ENCODE assay signal across 5 fruit fly cellular contexts in the genomic region with DNA sequence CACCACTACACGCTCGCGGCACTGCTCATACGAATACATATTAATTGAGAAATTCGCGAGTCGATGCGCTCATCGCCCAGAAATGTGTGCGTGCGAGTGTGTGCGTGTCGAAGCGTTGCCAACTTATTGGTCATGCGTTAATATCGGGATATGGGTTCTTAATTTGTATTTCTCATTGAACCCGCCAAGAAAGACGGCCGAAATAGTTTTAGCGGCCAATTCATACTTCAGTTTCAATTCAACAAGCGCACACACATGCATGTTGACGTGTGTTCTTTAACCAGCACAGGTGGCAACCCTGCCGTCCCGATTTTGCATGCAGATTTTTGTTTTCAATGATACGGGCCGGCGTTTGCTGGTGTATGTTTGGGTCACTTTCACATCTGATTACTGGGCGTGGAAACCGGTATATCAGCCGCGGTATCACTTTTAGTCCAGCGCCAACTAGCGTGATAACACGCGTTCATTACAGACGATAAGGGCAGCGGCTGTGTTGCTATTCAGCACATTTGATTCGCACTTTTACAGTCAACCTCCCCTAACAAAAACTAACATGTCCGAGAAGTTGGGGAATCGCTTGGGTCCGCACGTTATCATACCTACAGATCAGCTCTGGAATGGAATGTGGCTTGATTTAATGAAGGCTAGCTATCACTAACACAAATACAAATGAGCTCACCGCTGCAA.
TF ChIP-seq lines count a peak whose summit lies in the region.

No protein-coding gene starts in this region.

- no peak for TF ChIP-seq CTCF in whole organism, embryonic (GFP tag; optimal IDR thresholded peaks at IDR 0.05; lab: Kevin White, UChicago)

TF ChIP-seq in whole organism, adult, 20 proteins besides CTCF, POLR2A, EP300 and RAD21:
- no peak for TF ChIP-seq CG5204 (GFP tag; optimal IDR thresholded peaks at IDR 0.05; lab: Kevin White, UChicago)
- peak; percentile 75 for TF ChIP-seq cic (GFP tag; optimal IDR thresholded peaks at IDR 0.05; lab: Kevin White, UChicago)
- peak; percentile 85 for TF ChIP-seq Mnt (GFP tag; optimal IDR thresholded peaks at IDR 0.05; lab: Kevin White, UChicago)
- peak; percentile 22 for TF ChIP-seq bab1 (GFP tag; optimal IDR thresholded peaks at IDR 0.05; lab: Kevin White, UChicago)
- no peak for TF ChIP-seq CG11617 (GFP tag; optimal IDR thresholded peaks at IDR 0.05; lab: Kevin White, UChicago)
- TF ChIP-seq CG33017 (tag; optimal IDR thresholded peaks at IDR 0.05; lab: Kevin White, UChicago): peak; percentile 33
- TF ChIP-seq CG14711 (tag; optimal IDR thresholded peaks at IDR 0.05; lab: Kevin White, UChicago): peak; percentile 91
- TF ChIP-seq CG12768 (GFP tag; optimal IDR thresholded peaks at IDR 0.05; lab: Kevin White, UChicago): peak; percentile 42
- TF ChIP-seq tj (GFP tag; optimal IDR thresholded peaks at IDR 0.05; lab: Kevin White, UChicago): peak; percentile 58
- peak; percentile 27 for TF ChIP-seq toe (GFP tag; optimal IDR thresholded peaks at IDR 0.05; lab: Kevin White, UChicago)
TF ChIP-seq in whole organism, adult: peak in this region for 8.

TF ChIP-seq in whole organism, embryonic, 481 proteins besides CTCF, POLR2A, EP300 and RAD21 (continues in another document):
- TF ChIP-seq crol (GFP tag; IDR thresholded peaks at IDR 0.05; lab: Robert Waterston, UW) (no peak; the same call in 1 of the 2 replicates), ftz-f1 (GFP tag; optimal IDR thresholded peaks at IDR 0.05; lab: Kevin White, UChicago) (no peak), CG18599 (GFP tag; optimal IDR thresholded peaks at IDR 0.05; lab: Kevin White, UChicago) (no peak), Ravus (GFP tag; IDR thresholded peaks at IDR 0.05; lab: Robert Waterston, UW) (no peak), NC2β (GFP tag; optimal IDR thresholded peaks at IDR 0.05; lab: Kevin White, UChicago) (no peak), zen2 (GFP tag; IDR thresholded peaks at IDR 0.05; lab: Robert Waterston, UW; ENCODE audit: partially characterized antibody) (peak; percentile 45; the same call in 1 of the 3 replicates), Pdp1 (GFP tag; optimal IDR thresholded peaks at IDR 0.05; lab: Kevin White, UChicago) (no peak), pum (GFP tag; optimal IDR thresholded peaks at IDR 0.05; lab: Kevin White, UChicago) (no peak), CG3407 (GFP tag; optimal IDR thresholded peaks at IDR 0.05; lab: Kevin White, UChicago) (no peak), ara (GFP tag; IDR thresholded peaks at IDR 0.05; lab: Robert Waterston, UW) (no peak), tgo (GFP tag; IDR thresholded peaks at IDR 0.05; lab: Robert Waterston, UW) (no peak; the same call in 2 of the 3 replicates), CG2875 (GFP tag; optimal IDR thresholded peaks at IDR 0.05; lab: Kevin White, UChicago) (no peak), rib (GFP tag; IDR thresholded peaks at IDR 0.05; lab: Robert Waterston, UW) (peak; percentile 88), Sox100B (GFP tag; optimal IDR thresholded peaks at IDR 0.05; lab: Kevin White, UChicago) (no peak), CG13624 (GFP tag; optimal IDR thresholded peaks at IDR 0.05; lab: Kevin White, UChicago) (no peak), CG15011 (GFP tag; optimal IDR thresholded peaks at IDR 0.05; lab: Kevin White, UChicago) (no peak), CG6175 (GFP tag; IDR thresholded peaks at IDR 0.05; lab: Robert Waterston, UW) (no peak), CG17328 (GFP tag; IDR thresholded peaks at IDR 0.05; lab: Robert Waterston, UW) (no peak)

TF ChIP-seq in whole organism, prepupa, 60 proteins besides CTCF, POLR2A, EP300 and RAD21 (continues in another document):
- TF ChIP-seq CG11294 (GFP tag; IDR thresholded peaks at IDR 0.05; lab: Robert Waterston, UW): no peak
- no peak for TF ChIP-seq fd85E (GFP tag; optimal IDR thresholded peaks at IDR 0.05; lab: Kevin White, UChicago)
- TF ChIP-seq Sox102F (GFP tag; optimal IDR thresholded peaks at IDR 0.05; lab: Kevin White, UChicago): no peak
- no peak for TF ChIP-seq Met (GFP tag; optimal IDR thresholded peaks at IDR 0.05; lab: Kevin White, UChicago)
- TF ChIP-seq Smox (GFP tag; optimal IDR thresholded peaks at IDR 0.05; lab: Kevin White, UChicago): peak; percentile 47
- TF ChIP-seq Hr4 (GFP tag; optimal IDR thresholded peaks at IDR 0.05; lab: Kevin White, UChicago): peak; percentile 45
- TF ChIP-seq CG6854 (GFP tag; optimal IDR thresholded peaks at IDR 0.05; lab: Kevin White, UChicago): peak; percentile 2
- TF ChIP-seq CG6163 (GFP tag; IDR thresholded peaks at IDR 0.05; lab: Robert Waterston, UW): peak; percentile 65
- peak; percentile 9 for TF ChIP-seq CG11902 (GFP tag; optimal IDR thresholded peaks at IDR 0.05; lab: Kevin White, UChicago)
- TF ChIP-seq Eip93F (GFP tag; optimal IDR thresholded peaks at IDR 0.05; lab: Kevin White, UChicago): peak; percentile 19
- TF ChIP-seq OdsH (GFP tag; optimal IDR thresholded peaks at IDR 0.05; lab: Kevin White, UChicago): peak; percentile 41
- peak; percentile 0 for TF ChIP-seq Ets96B (tag; optimal IDR thresholded peaks at IDR 0.05; lab: Kevin White, UChicago)
- TF ChIP-seq CG34406 (GFP tag; optimal IDR thresholded peaks at IDR 0.05; lab: Kevin White, UChicago): peak; percentile 35
- peak; percentile 49 for TF ChIP-seq topi (GFP tag; optimal IDR thresholded peaks at IDR 0.05; lab: Kevin White, UChicago)
- TF ChIP-seq eg (GFP tag; IDR thresholded peaks at IDR 0.05; lab: Robert Waterston, UW): peak; percentile 35
- peak; percentile 26 for TF ChIP-seq CG6276 (GFP tag; optimal IDR thresholded peaks at IDR 0.05; lab: Kevin White, UChicago)
- TF ChIP-seq CG10669 (GFP tag; optimal IDR thresholded peaks at IDR 0.05; lab: Kevin White, UChicago): no peak
- TF ChIP-seq vri (GFP tag; optimal IDR thresholded peaks at IDR 0.05; lab: Kevin White, UChicago): peak; percentile 95
- peak; percentile 29 for TF ChIP-seq Sox14 (GFP tag; optimal IDR thresholded peaks at IDR 0.05; lab: Kevin White, UChicago)

TF ChIP-seq in whole organism, pupa, 21 proteins besides CTCF, POLR2A, EP300 and RAD21:
- TF ChIP-seq CG10348 (GFP tag; IDR thresholded peaks at IDR 0.05; lab: Robert Waterston, UW): no peak
- no peak for TF ChIP-seq CG12605 (GFP tag; IDR thresholded peaks at IDR 0.05; lab: Robert Waterston, UW)
- TF ChIP-seq CG4496 (GFP tag; IDR thresholded peaks at IDR 0.05; lab: Robert Waterston, UW): no peak
- TF ChIP-seq rn (GFP tag; IDR thresholded peaks at IDR 0.05; lab: Robert Waterston, UW): no peak
- TF ChIP-seq CG34367 (tag; optimal IDR thresholded peaks at IDR 0.05; lab: Kevin White, UChicago): no peak
- TF ChIP-seq CG13204 (GFP tag; optimal IDR thresholded peaks at IDR 0.05; lab: Kevin White, UChicago): no peak
- TF ChIP-seq Snoo (tag; optimal IDR thresholded peaks at IDR 0.05; lab: Kevin White, UChicago): no peak
- peak; percentile 77 for TF ChIP-seq EcR (GFP tag; optimal IDR thresholded peaks at IDR 0.05; lab: Kevin White, UChicago)
- peak; percentile 8 for TF ChIP-seq CG8301 (tag; optimal IDR thresholded peaks at IDR 0.05; lab: Kevin White, UChicago)
- TF ChIP-seq Pif1B (GFP tag; optimal IDR thresholded peaks at IDR 0.05; lab: Kevin White, UChicago): peak; percentile 15
- TF ChIP-seq CG8159 (tag; optimal IDR thresholded peaks at IDR 0.05; lab: Kevin White, UChicago): no peak
- no peak for TF ChIP-seq Pif1A (GFP tag; optimal IDR thresholded peaks at IDR 0.05; lab: Kevin White, UChicago)
- no peak for TF ChIP-seq gl (tag; optimal IDR thresholded peaks at IDR 0.05; lab: Kevin White, UChicago)
- 0 out of 3 replicates have a peak, but pooled peaks have one; percentile 30 for TF ChIP-seq fd96Ca (GFP tag; IDR thresholded peaks at IDR 0.05; lab: Robert Waterston, UW)
- no peak for TF ChIP-seq CG14655 (GFP tag; optimal IDR thresholded peaks at IDR 0.05; lab: Kevin White, UChicago)
- TF ChIP-seq CG17806 (tag; optimal IDR thresholded peaks at IDR 0.05; lab: Kevin White, UChicago): peak; percentile 10
- peak; percentile 1 for TF ChIP-seq CG15710 (tag; optimal IDR thresholded peaks at IDR 0.05; lab: Kevin White, UChicago)
- TF ChIP-seq D1 (tag; optimal IDR thresholded peaks at IDR 0.05; lab: Kevin White, UChicago): no peak
- no peak for TF ChIP-seq CG32121 (GFP tag; IDR thresholded peaks at IDR 0.05; lab: Robert Waterston, UW)
- TF ChIP-seq CG9948 (tag; optimal IDR thresholded peaks at IDR 0.05; lab: Kevin White, UChicago): peak; percentile 8
- TF ChIP-seq Ets98B (GFP tag; IDR thresholded peaks at IDR 0.05; lab: Robert Waterston, UW): no peak

TF ChIP-seq in whole organism, wandering third instar larva, 38 proteins besides CTCF, POLR2A, EP300 and RAD21 (continues in another document):
- peak; percentile 38 for TF ChIP-seq Sp1 (GFP tag; optimal IDR thresholded peaks at IDR 0.05; lab: Kevin White, UChicago)
- TF ChIP-seq OdsH (GFP tag; optimal IDR thresholded peaks at IDR 0.05; lab: Kevin White, UChicago): peak; percentile 46
- peak; percentile 21 to 76 for TF ChIP-seq foxo (GFP tag; optimal IDR thresholded peaks at IDR 0.05; lab: Kevin White, UChicago)
- TF ChIP-seq CG9705 (GFP tag; optimal IDR thresholded peaks at IDR 0.05; lab: Kevin White, UChicago): peak; percentile 19
- TF ChIP-seq Hr83 (GFP tag; optimal IDR thresholded peaks at IDR 0.05; lab: Kevin White, UChicago; ENCODE audit: poor library complexity, severe bottlenecking): no peak
- no peak for TF ChIP-seq lola (GFP tag; optimal IDR thresholded peaks at IDR 0.05; lab: Kevin White, UChicago)
- no peak for TF ChIP-seq Dif (GFP tag; optimal IDR thresholded peaks at IDR 0.05; lab: Kevin White, UChicago; ENCODE audit: partially characterized antibody)
- peak in 1 of 2 experiments; percentile 51 for TF ChIP-seq dl (GFP tag; optimal IDR thresholded peaks at IDR 0.05; lab: Kevin White, UChicago; ENCODE audit: insufficient read depth in 1 of 2, partially characterized antibody in 2 of 2)
- no peak for TF ChIP-seq dsf (GFP tag; optimal IDR thresholded peaks at IDR 0.05; lab: Kevin White, UChicago; ENCODE audit: borderline replicate concordance)
- peak; percentile 53 for TF ChIP-seq Hnf4 (GFP tag; optimal IDR thresholded peaks at IDR 0.05; lab: Kevin White, UChicago)
- peak; percentile 65 for TF ChIP-seq br (GFP tag; optimal IDR thresholded peaks at IDR 0.05; lab: Kevin White, UChicago)
- TF ChIP-seq usp (GFP tag; optimal IDR thresholded peaks at IDR 0.05; lab: Kevin White, UChicago): no peak
- no peak for TF ChIP-seq N (GFP tag; optimal IDR thresholded peaks at IDR 0.05; lab: Kevin White, UChicago)
- peak; percentile 89 for TF ChIP-seq Jra (GFP tag; optimal IDR thresholded peaks at IDR 0.05; lab: Kevin White, UChicago)
- TF ChIP-seq rgr (GFP tag; optimal IDR thresholded peaks at IDR 0.05; lab: Kevin White, UChicago): peak; percentile 71
- peak; percentile 23 for TF ChIP-seq CG32264 (GFP tag; optimal IDR thresholded peaks at IDR 0.05; lab: Kevin White, UChicago)
- peak; percentile 35 for TF ChIP-seq psq (GFP tag; optimal IDR thresholded peaks at IDR 0.05; lab: Kevin White, UChicago)
- TF ChIP-seq ey (GFP tag; optimal IDR thresholded peaks at IDR 0.05; lab: Kevin White, UChicago): peak; percentile 40
- no peak for TF ChIP-seq Rel (GFP tag; optimal IDR thresholded peaks at IDR 0.05; lab: Kevin White, UChicago)
- peak; percentile 32 for TF ChIP-seq Rel (tag; optimal IDR thresholded peaks at IDR 0.05; lab: Kevin White, UChicago)
- TF ChIP-seq HLH106 (tag; optimal IDR thresholded peaks at IDR 0.05; lab: Kevin White, UChicago): peak; percentile 32
- peak; percentile 73 for TF ChIP-seq h (GFP tag; optimal IDR thresholded peaks at IDR 0.05; lab: Kevin White, UChicago)
